Fruit fly (Drosophila melanogaster): ENCODE data around the gene Elp4.

Gene Elp4

dm6 chr2L:5517393-5517792 lies 6.5 kb upstream of the Elp4 start, which contains the start of gene CG14020:
Gene CG14020 (plus strand): TSS chr2L:5517737.
- TF ChIP-seq CG14711 (tag; optimal IDR thresholded peaks at IDR 0.05) = no peak
- no peak for TF ChIP-seq toe (GFP tag; optimal IDR thresholded peaks at IDR 0.05)
- no peak for TF ChIP-seq pad (GFP tag; optimal IDR thresholded peaks at IDR 0.05)
- no peak for TF ChIP-seq bab1 (GFP tag; optimal IDR thresholded peaks at IDR 0.05)
- TF ChIP-seq tj (GFP tag; optimal IDR thresholded peaks at IDR 0.05) = no peak
- TF ChIP-seq kay (GFP tag; ENCODE audit: borderline replicate concordance) = no peak
- no peak for TF ChIP-seq ovo (GFP tag; optimal IDR thresholded peaks at IDR 0.05)
- no peak for TF ChIP-seq Crg-1 (GFP tag; optimal IDR thresholded peaks at IDR 0.05)
- TF ChIP-seq Clk (GFP tag; optimal IDR thresholded peaks at IDR 0.05) = no peak
- TF ChIP-seq CG5204 (GFP tag; optimal IDR thresholded peaks at IDR 0.05) = no peak
- no peak for TF ChIP-seq CG7101 (tag; optimal IDR thresholded peaks at IDR 0.05)
- no peak for TF ChIP-seq cnc (optimal IDR thresholded peaks at IDR 0.05)
- TF ChIP-seq cic (GFP tag; optimal IDR thresholded peaks at IDR 0.05) = no peak
- TF ChIP-seq CG7045 (GFP tag; optimal IDR thresholded peaks at IDR 0.05) = no peak
- no peak for TF ChIP-seq Hr96 (GFP tag; optimal IDR thresholded peaks at IDR 0.05)
- no peak for TF ChIP-seq CG33017 (tag; optimal IDR thresholded peaks at IDR 0.05)

dm6 chr2L:5519846-5520384 lies 4.0 kb upstream of the Elp4 start, which contains the start of the genes CG7382 and cl:
Gene CG7382 (minus strand): TSS chr2L:5519896.
Gene cl (plus strand): TSS chr2L:5520135.
- TF ChIP-seq CG14711 (tag; optimal IDR thresholded peaks at IDR 0.05) (peak; percentile 92), tj (GFP tag; optimal IDR thresholded peaks at IDR 0.05) (peak; percentile 82), bab1 (GFP tag; optimal IDR thresholded peaks at IDR 0.05) (no peak), CG11617 (GFP tag; optimal IDR thresholded peaks at IDR 0.05) (peak; percentile 24), cic (GFP tag; optimal IDR thresholded peaks at IDR 0.05) (peak; percentile 15), pad (GFP tag; optimal IDR thresholded peaks at IDR 0.05) (peak; percentile 99), CG7045 (GFP tag; optimal IDR thresholded peaks at IDR 0.05) (peak; percentile 36), CG12768 (GFP tag; optimal IDR thresholded peaks at IDR 0.05) (no peak), toe (GFP tag; optimal IDR thresholded peaks at IDR 0.05) (peak; percentile 69), CG5204 (GFP tag; optimal IDR thresholded peaks at IDR 0.05) (no peak), CG7101 (tag; optimal IDR thresholded peaks at IDR 0.05) (peak; percentile 21), ovo (GFP tag; optimal IDR thresholded peaks at IDR 0.05) (peak; percentile 53)

DNA sequence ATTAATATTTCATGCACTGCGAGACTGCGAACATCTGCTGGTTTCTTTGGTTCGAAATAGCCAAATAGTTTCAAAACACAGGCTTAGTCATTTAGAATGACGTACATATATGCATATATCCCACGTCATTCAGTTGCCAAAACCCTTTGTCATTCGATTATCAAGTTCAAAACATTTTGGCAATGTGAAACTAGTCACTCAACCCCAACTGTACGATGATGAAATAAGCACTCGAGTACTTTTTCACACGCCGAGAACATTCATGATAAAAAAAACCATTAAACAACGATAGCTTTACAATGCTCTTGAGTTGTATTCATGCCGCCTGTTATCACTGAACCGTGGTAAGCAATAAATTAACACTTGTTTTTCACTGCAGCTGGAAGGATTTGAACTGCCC lies 3.2 kb upstream of the Elp4 start:
- no peak for TF ChIP-seq kay (GFP tag; ENCODE audit: borderline replicate concordance)
- TF ChIP-seq ovo (GFP tag; optimal IDR thresholded peaks at IDR 0.05) = no peak
- no peak for TF ChIP-seq tj (GFP tag; optimal IDR thresholded peaks at IDR 0.05)
- no peak for TF ChIP-seq CG14711 (tag; optimal IDR thresholded peaks at IDR 0.05)
- TF ChIP-seq CG7101 (tag; optimal IDR thresholded peaks at IDR 0.05) = no peak
- no peak for TF ChIP-seq pad (GFP tag; optimal IDR thresholded peaks at IDR 0.05)
- no peak for TF ChIP-seq CG12768 (GFP tag; optimal IDR thresholded peaks at IDR 0.05)
- no peak for TF ChIP-seq CG1620 (GFP tag; optimal IDR thresholded peaks at IDR 0.05)
- no peak for TF ChIP-seq toe (GFP tag; optimal IDR thresholded peaks at IDR 0.05)
- no peak for TF ChIP-seq CG11617 (GFP tag; optimal IDR thresholded peaks at IDR 0.05)
- TF ChIP-seq bab1 (GFP tag; optimal IDR thresholded peaks at IDR 0.05) = no peak
- TF ChIP-seq Clk (GFP tag; optimal IDR thresholded peaks at IDR 0.05) = no peak

- TF ChIP-seq Hr96 (GFP tag; optimal IDR thresholded peaks at IDR 0.05) (no peak), bab1 (GFP tag; optimal IDR thresholded peaks at IDR 0.05) (peak; percentile 6)
Measured at dm6 chr2L:5525723-5526122, 1.8 kb downstream of the Elp4 start, which contains the start of gene Cap-D3. Gene Cap-D3 (plus strand): TSS chr2L:5525905.

- TF ChIP-seq Mnt (GFP tag; optimal IDR thresholded peaks at IDR 0.05) (no peak), CG7045 (GFP tag; optimal IDR thresholded peaks at IDR 0.05) (no peak), CG5204 (GFP tag; optimal IDR thresholded peaks at IDR 0.05) (no peak), CG33017 (tag; optimal IDR thresholded peaks at IDR 0.05) (no peak), Clk (GFP tag; optimal IDR thresholded peaks at IDR 0.05) (no peak), Hr96 (GFP tag; optimal IDR thresholded peaks at IDR 0.05) (no peak), CG12768 (GFP tag; optimal IDR thresholded peaks at IDR 0.05) (no peak), CG1620 (GFP tag; optimal IDR thresholded peaks at IDR 0.05) (no peak), pad (GFP tag; optimal IDR thresholded peaks at IDR 0.05) (no peak), CG11617 (GFP tag; optimal IDR thresholded peaks at IDR 0.05) (no peak), kay (GFP tag; ENCODE audit: borderline replicate concordance) (no peak), bab1 (GFP tag; optimal IDR thresholded peaks at IDR 0.05) (no peak), CG14711 (tag; optimal IDR thresholded peaks at IDR 0.05) (no peak), cnc (optimal IDR thresholded peaks at IDR 0.05) (no peak), cic (GFP tag; optimal IDR thresholded peaks at IDR 0.05) (no peak), Crg-1 (GFP tag; optimal IDR thresholded peaks at IDR 0.05) (no peak), tj (GFP tag; optimal IDR thresholded peaks at IDR 0.05) (no peak), CG7101 (tag; optimal IDR thresholded peaks at IDR 0.05) (no peak), toe (GFP tag; optimal IDR thresholded peaks at IDR 0.05) (no peak), ovo (GFP tag; optimal IDR thresholded peaks at IDR 0.05) (no peak)
Measured at dm6 chr2L:5526738-5527137, 2.8 kb downstream of the Elp4 start, which contains the start of gene Cox11. Gene Cox11 (plus strand): TSS chr2L:5526957.

dm6 chr2L:5527861-5528260 lies 3.9 kb downstream of the Elp4 start, which contains the start of gene CG31915:
Gene CG31915 (plus strand): TSS chr2L:5528123.
- TF ChIP-seq CG11617 (GFP tag; optimal IDR thresholded peaks at IDR 0.05) (no peak), CG14711 (tag; optimal IDR thresholded peaks at IDR 0.05) (no peak), ovo (GFP tag; optimal IDR thresholded peaks at IDR 0.05) (no peak), CG7045 (GFP tag; optimal IDR thresholded peaks at IDR 0.05) (no peak), CG12768 (GFP tag; optimal IDR thresholded peaks at IDR 0.05) (no peak), cnc (optimal IDR thresholded peaks at IDR 0.05) (no peak), toe (GFP tag; optimal IDR thresholded peaks at IDR 0.05) (no peak), CG5204 (GFP tag; optimal IDR thresholded peaks at IDR 0.05) (no peak), Mnt (GFP tag; optimal IDR thresholded peaks at IDR 0.05) (no peak), Clk (GFP tag; optimal IDR thresholded peaks at IDR 0.05) (no peak)
